Fruit fly (Drosophila melanogaster) Kc167 (cell line): ENCODE results near the gene CG32687.

Experiments
- Myc ChIP-seq: fragments of >200 bp; optimal IDR thresholded peaks from 2 replicates; lab custom pipeline; 2017; ENCODE audit warnings: missing external identifiers
- Sin3A ChIP-seq: fragments of >200 bp; optimal IDR thresholded peaks from 2 replicates; lab custom pipeline; 2018; ENCODE audit warnings: missing external identifiers
- h ChIP-seq: fragments of >200 bp; optimal IDR thresholded peaks from 3 replicates; lab custom pipeline; 2018; ENCODE audit warnings: missing external identifiers
- insv ChIP-seq: fragments of >200 bp; optimal IDR thresholded peaks from 3 replicates; lab custom pipeline; 2018; ENCODE audit warnings: missing external identifiers
- psq ChIP-seq: fragments of >200 bp; optimal IDR thresholded peaks from 2 replicates; lab custom pipeline; 2017; ENCODE audit warnings: missing external identifiers
- ttk ChIP-seq: sonication (Bioruptor generic); optimal IDR thresholded peaks from 2 replicates; lab custom pipeline; 2017; ENCODE audit warnings: missing external identifiers

Gene CG32687

dm6 chrX:10484206-10485112, 2.5 kb downstream of the CG32687 start:
- no peak for TF ChIP-seq psq (lab: Kevin White, UChicago)
- no peak for TF ChIP-seq Sin3A (lab: Kevin White, UChicago)
- TF ChIP-seq h (lab: Kevin White, UChicago) = no peak
- TF ChIP-seq Myc (lab: Kevin White, UChicago) = no peak
- no peak for TF ChIP-seq insv (lab: Kevin White, UChicago)
- no peak for TF ChIP-seq ttk (lab: Kevin White, UChicago)

- no peak for TF ChIP-seq insv (lab: Kevin White, UChicago)
- TF ChIP-seq Myc (lab: Kevin White, UChicago) = no peak
- TF ChIP-seq ttk (lab: Kevin White, UChicago) = no peak
- no peak for TF ChIP-seq Sin3A (lab: Kevin White, UChicago)
- TF ChIP-seq h (lab: Kevin White, UChicago) = no peak
- TF ChIP-seq psq (lab: Kevin White, UChicago) = no peak
Observed at dm6 chrX:10478443-10479368, 8.3 kb downstream of the CG32687 start, which contains the start of the genes CG2887 and PPP4R2r. Gene CG2887 (minus strand): TSS chrX:10478493. Gene PPP4R2r (plus strand): TSS chrX:10478838.

- TF ChIP-seq insv (lab: Kevin White, UChicago) (no peak), psq (lab: Kevin White, UChicago) (no peak), Sin3A (lab: Kevin White, UChicago) (no peak), Myc (lab: Kevin White, UChicago) (no peak), h (lab: Kevin White, UChicago) (no peak), ttk (lab: Kevin White, UChicago) (no peak)
Observed at dm6 chrX:10474625-10475024, 12.4 kb downstream of the CG32687 start, which contains the start of gene nocte. Gene nocte (minus strand): TSS chrX:10474675.

- TF ChIP-seq Myc (lab: Kevin White, UChicago) = no peak
- TF ChIP-seq psq (lab: Kevin White, UChicago) = no peak
- TF ChIP-seq h (lab: Kevin White, UChicago) = no peak
- no peak for TF ChIP-seq ttk (lab: Kevin White, UChicago)
- TF ChIP-seq Sin3A (lab: Kevin White, UChicago) = no peak
- no peak for TF ChIP-seq insv (lab: Kevin White, UChicago)
Observed at dm6 chrX:10474213-10474540, 12.8 kb downstream of the CG32687 start.

- TF ChIP-seq insv (lab: Kevin White, UChicago) (no peak), h (lab: Kevin White, UChicago) (no peak)
Observed at dm6 chrX:10473510-10474212, 13.3 kb downstream of the CG32687 start, which contains the start of gene CG2889. Gene CG2889 (plus strand): TSS chrX:10473938.

dm6 chrX:10472614-10473248, 14.3 kb downstream of the CG32687 start:
- TF ChIP-seq Sin3A (lab: Kevin White, UChicago) (no peak), ttk (lab: Kevin White, UChicago) (no peak), h (lab: Kevin White, UChicago) (no peak), psq (lab: Kevin White, UChicago) (no peak), insv (lab: Kevin White, UChicago) (no peak), Myc (lab: Kevin White, UChicago) (no peak)

- TF ChIP-seq Sin3A (lab: Kevin White, UChicago) (no peak), h (lab: Kevin White, UChicago) (no peak), Myc (lab: Kevin White, UChicago) (no peak), ttk (lab: Kevin White, UChicago) (no peak), insv (lab: Kevin White, UChicago) (no peak), psq (lab: Kevin White, UChicago) (no peak)
Observed at dm6 chrX:10464531-10464930, 22.5 kb downstream of the CG32687 start.

- TF ChIP-seq ttk (lab: Kevin White, UChicago) = no peak
- TF ChIP-seq Sin3A (lab: Kevin White, UChicago) = no peak
- TF ChIP-seq insv (lab: Kevin White, UChicago) = no peak
- no peak for TF ChIP-seq h (lab: Kevin White, UChicago)
- no peak for TF ChIP-seq psq (lab: Kevin White, UChicago)
- TF ChIP-seq Myc (lab: Kevin White, UChicago) = no peak
Observed at dm6 chrX:10463056-10463710, 23.8 kb downstream of the CG32687 start.

dm6 chrX:10461938-10462337, 25.1 kb downstream of the CG32687 start:
- TF ChIP-seq Myc (lab: Kevin White, UChicago) (no peak), insv (lab: Kevin White, UChicago) (no peak), psq (lab: Kevin White, UChicago) (no peak), ttk (lab: Kevin White, UChicago) (no peak), Sin3A (lab: Kevin White, UChicago) (no peak), h (lab: Kevin White, UChicago) (no peak)
